Worm (Caenorhabditis elegans) whole organism, L2 larva: ENCODE data around the gene R02E12.5.

Experiments used
- C34F6.9 ChIP-seq: fragments of 150-350 bp; optimal IDR thresholded peaks from 2 replicates; lab custom pipeline; 2014; ENCODE audit warnings: missing biosample characterization, missing genetic modification characterization
- F13H6.1 ChIP-seq: sonication (generic microtip); optimal IDR thresholded peaks from 2 replicates; lab custom pipeline; 2016; ENCODE audit warnings: missing genetic modification characterization, missing compliant biosample characterization
- R02D3.7 ChIP-seq: fragments of 150-350 bp; optimal IDR thresholded peaks from 2 replicates; lab custom pipeline; 2014; ENCODE audit warnings: missing biosample characterization, missing genetic modification characterization
- ZK546.5 ChIP-seq: sonication (generic microtip); optimal IDR thresholded peaks from 2 replicates; lab custom pipeline; 2017; ENCODE audit warnings: missing biosample characterization, missing genetic modification characterization
- alr-1 ChIP-seq: fragments of 150-350 bp; optimal IDR thresholded peaks from 2 replicates; lab custom pipeline; 2014; ENCODE audit warnings: missing biosample characterization, missing genetic modification characterization
- aly-2 ChIP-seq: fragments of 150-350 bp; optimal IDR thresholded peaks from 2 replicates; lab custom pipeline; 2014; ENCODE audit warnings: missing biosample characterization, missing genetic modification characterization
- ama-1 ChIP-seq: fragments of 150-350 bp; optimal IDR thresholded peaks from 2 replicates; lab custom pipeline; 2018; ENCODE audit warnings: inconsistent platforms
- blmp-1 ChIP-seq: sonication (generic microtip); optimal IDR thresholded peaks from 2 replicates; lab custom pipeline; 2017; ENCODE audit warnings: missing genetic modification characterization, mild to moderate bottlenecking, missing compliant biosample characterization, antibody characterized with exemption, moderate library complexity; ENCODE audit not compliant: insufficient read depth
- ceh-82 ChIP-seq: fragments of 150-350 bp; optimal IDR thresholded peaks from 2 replicates; lab custom pipeline; 2014; ENCODE audit warnings: missing biosample characterization, missing genetic modification characterization
- crh-2 ChIP-seq: sonication (generic microtip); optimal IDR thresholded peaks from 2 replicates; lab custom pipeline; 2017; ENCODE audit warnings: missing biosample characterization, missing genetic modification characterization
- dmd-4 ChIP-seq: sonication (generic microtip); optimal IDR thresholded peaks from 2 replicates; lab custom pipeline; 2017; ENCODE audit warnings: missing biosample characterization, missing genetic modification characterization
- egl-27 ChIP-seq: sonication (generic microtip); optimal IDR thresholded peaks from 3 replicates; lab custom pipeline; 2017; ENCODE audit warnings: missing biosample characterization, missing genetic modification reagents, missing genetic modification characterization
- elt-1 ChIP-seq: fragments of 150-350 bp; optimal IDR thresholded peaks from 2 replicates; lab custom pipeline; 2014; ENCODE audit warnings: missing biosample characterization, missing genetic modification characterization
- fos-1 ChIP-seq: fragments of 150-350 bp; optimal IDR thresholded peaks from 2 replicates; lab custom pipeline; 2014; ENCODE audit warnings: missing biosample characterization, missing genetic modification characterization
- gmeb-1 ChIP-seq: fragments of 150-350 bp; optimal IDR thresholded peaks from 2 replicates; lab custom pipeline; 2014; ENCODE audit warnings: missing biosample characterization, missing genetic modification characterization
- lin-11 ChIP-seq: fragments of 150-350 bp; sonication (generic microtip); optimal IDR thresholded peaks from 2 replicates; lab custom pipeline; 2014; ENCODE audit warnings: missing biosample characterization, missing genetic modification characterization, inconsistent platforms, mixed read lengths
- lin-13 ChIP-seq: fragments of 150-350 bp; optimal IDR thresholded peaks from 2 replicates; lab custom pipeline; 2014; ENCODE audit warnings: missing biosample characterization, missing genetic modification reagents, missing genetic modification characterization
- lsy-2 ChIP-seq, 2 experiments: fragments of 150-350 bp in 1 of 2; sonication (generic microtip) in 1 of 2; optimal IDR thresholded peaks; 2 replicates each; lab custom pipeline; 2014 to 2017; ENCODE audit warnings: missing biosample characterization in 2 of 2, missing genetic modification characterization in 2 of 2
- mab-5 ChIP-seq: fragments of 150-350 bp; optimal IDR thresholded peaks from 2 replicates; lab custom pipeline; 2014; ENCODE audit warnings: missing biosample characterization, missing genetic modification characterization
- mbf-1 ChIP-seq: sonication (generic microtip); optimal IDR thresholded peaks from 2 replicates; lab custom pipeline; 2017; ENCODE audit warnings: missing biosample characterization, missing genetic modification characterization
- mdl-1 ChIP-seq, 2 experiments: fragments of 150-350 bp in 1 of 2; sonication (generic microtip) in 1 of 2; optimal IDR thresholded peaks; 2 replicates each; lab custom pipeline; 2017; ENCODE audit warnings: missing biosample characterization in 2 of 2, missing genetic modification characterization in 2 of 2
- nhr-10 ChIP-seq: sonication (generic microtip); optimal IDR thresholded peaks from 2 replicates; lab custom pipeline; 2017; ENCODE audit warnings: missing biosample characterization, missing genetic modification characterization
- nhr-11 ChIP-seq: fragments of 150-350 bp; optimal IDR thresholded peaks from 2 replicates; lab custom pipeline; 2014; ENCODE audit warnings: missing biosample characterization, missing genetic modification characterization
- nhr-12 ChIP-seq: fragments of 150-350 bp; optimal IDR thresholded peaks from 2 replicates; lab custom pipeline; 2014; ENCODE audit warnings: missing biosample characterization, missing genetic modification characterization
- nhr-129 ChIP-seq: fragments of 150-350 bp; optimal IDR thresholded peaks from 2 replicates; lab custom pipeline; 2014; ENCODE audit warnings: missing biosample characterization, missing genetic modification characterization
- nhr-21 ChIP-seq: fragments of 150-350 bp; optimal IDR thresholded peaks from 2 replicates; lab custom pipeline; 2014; ENCODE audit warnings: missing biosample characterization, missing genetic modification characterization
- nhr-23 ChIP-seq: fragments of 150-350 bp; optimal IDR thresholded peaks from 2 replicates; lab custom pipeline; 2014; ENCODE audit warnings: missing biosample characterization, missing genetic modification reagents, missing genetic modification characterization
- nhr-237 ChIP-seq: fragments of 150-350 bp; optimal IDR thresholded peaks from 2 replicates; lab custom pipeline; 2014; ENCODE audit warnings: missing biosample characterization, missing genetic modification characterization
- nhr-25 ChIP-seq: fragments of 150-350 bp; sonication (generic microtip); optimal IDR thresholded peaks from 3 replicates; lab custom pipeline; 2014; ENCODE audit warnings: missing biosample characterization, missing genetic modification characterization
- peb-1 ChIP-seq: fragments of 150-350 bp; optimal IDR thresholded peaks from 2 replicates; lab custom pipeline; 2014; ENCODE audit warnings: missing biosample characterization, missing genetic modification characterization
- sem-4 ChIP-seq: fragments of 150-350 bp; optimal IDR thresholded peaks from 2 replicates; lab custom pipeline; 2014; ENCODE audit warnings: missing biosample characterization, missing genetic modification reagents, missing genetic modification characterization
- sma-3 ChIP-seq: sonication (generic microtip); optimal IDR thresholded peaks from 2 replicates; lab custom pipeline; 2016; ENCODE audit warnings: missing genetic modification reagents, missing genetic modification characterization, missing compliant biosample characterization
- sma-9 ChIP-seq, 2 experiments: fragments of 150-350 bp in 1 of 2; sonication (generic microtip) in 1 of 2; optimal IDR thresholded peaks; 2 replicates each; lab custom pipeline; 2014 to 2016; ENCODE audit warnings: missing genetic modification characterization in 2 of 2, mild to moderate bottlenecking in 1 of 2, missing biosample characterization in 1 of 2, missing compliant biosample characterization in 1 of 2, missing genetic modification reagents in 1 of 2, moderate library complexity in 1 of 2
- snpc-4 ChIP-seq: fragments of 150-350 bp; optimal IDR thresholded peaks from 2 replicates; lab custom pipeline; 2014; ENCODE audit warnings: missing biosample characterization, missing genetic modification characterization
- unc-39 ChIP-seq: fragments of 150-350 bp; optimal IDR thresholded peaks from 2 replicates; lab custom pipeline; 2014; ENCODE audit warnings: missing biosample characterization, missing genetic modification characterization
- unc-55 ChIP-seq: fragments of 150-350 bp; sonication (generic microtip); optimal IDR thresholded peaks from 3 replicates; lab custom pipeline; 2014; ENCODE audit warnings: missing biosample characterization, missing genetic modification reagents, missing genetic modification characterization
- unc-62 ChIP-seq: fragments of 150-350 bp; optimal IDR thresholded peaks from 2 replicates; lab custom pipeline; 2014; ENCODE audit warnings: missing biosample characterization, missing genetic modification reagents, missing genetic modification characterization
- zag-1 ChIP-seq: fragments of 150-350 bp; optimal IDR thresholded peaks from 2 replicates; lab custom pipeline; 2014; ENCODE audit warnings: missing biosample characterization, missing genetic modification characterization
- ztf-1 ChIP-seq: fragments of 200-800 bp; sonication (Bioruptor generic); conservative IDR thresholded peaks from 2 replicates; pipeline ENCODE4 v1.3.6; 2022; ENCODE audit warnings: missing genetic modification characterization, missing compliant biosample characterization
- ztf-11 ChIP-seq: sonication (generic microtip); optimal IDR thresholded peaks from 2 replicates; lab custom pipeline; 2017; ENCODE audit warnings: missing biosample characterization, missing genetic modification characterization
- ztf-4 ChIP-seq: fragments of 150-350 bp; optimal IDR thresholded peaks from 2 replicates; lab custom pipeline; 2014; ENCODE audit warnings: missing biosample characterization, missing genetic modification characterization

R02E12.5 gene

DNA sequence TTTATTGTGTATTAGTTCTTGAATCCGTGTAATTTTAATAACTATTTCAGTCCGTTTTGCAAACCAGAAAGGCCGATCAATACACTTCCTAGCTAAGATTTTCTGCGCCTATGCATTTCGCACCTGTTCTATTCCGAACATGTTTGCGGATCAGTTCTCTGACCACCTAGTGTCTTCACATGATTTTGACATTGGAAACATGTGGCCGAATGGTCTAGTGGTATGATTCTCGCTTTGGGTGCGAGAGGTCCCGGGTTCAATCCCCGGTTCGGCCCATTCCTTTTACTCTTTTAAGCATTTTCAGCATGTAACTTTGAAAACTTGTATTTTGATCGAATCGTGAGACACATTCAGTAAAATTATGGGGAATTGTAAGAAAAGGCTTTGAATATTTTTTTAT, 27.8 kb upstream of the R02E12.5 start:
- TF ChIP-seq crh-2 (tag; lab: Kevin White, UChicago) (peak; percentile 25), sma-9 (GFP tag; optimal IDR thresholded peaks at IDR 0.05; lab: Kevin White, UChicago) (peak; percentile 18), sma-9 (tag; optimal IDR thresholded peaks at IDR 0.05; lab: Kevin White, UChicago) (no peak), nhr-129 (peak; percentile 49), unc-55 (GFP tag; lab: Kevin White, UChicago) (no peak), ztf-1 (GFP tag; lab: Robert Waterston, UW) (no peak)
- TF ChIP-seq, all 48 proteins: peak for 3

DNA sequence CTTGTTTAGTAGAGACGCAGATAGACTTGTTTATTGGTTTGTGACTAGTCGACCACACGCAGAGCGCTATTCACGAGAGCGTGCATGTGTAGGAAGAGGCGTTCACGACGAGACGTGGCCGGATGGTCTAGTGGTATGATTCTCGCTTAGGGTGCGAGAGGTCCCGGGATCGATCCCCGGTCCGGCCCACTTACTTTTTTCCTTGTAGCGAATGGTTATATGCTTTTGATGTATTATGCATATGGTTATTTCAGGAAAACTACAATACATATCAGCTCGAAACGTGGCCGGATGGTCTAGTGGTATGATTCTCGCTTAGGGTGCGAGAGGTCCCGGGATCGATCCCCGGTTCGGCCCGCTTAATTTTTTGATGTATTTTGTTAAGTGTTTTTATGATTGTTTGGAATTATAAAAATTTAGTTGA, 27.1 kb upstream of the R02E12.5 start:
- TF ChIP-seq peb-1 (no peak), sem-4 (tag; lab: Kevin White, UChicago) (no peak), mdl-1 (tag; optimal IDR thresholded peaks at IDR 0.05; lab: Kevin White, UChicago) (peak in 1 of 2 experiments; percentile 44), unc-39 (no peak), nhr-23 (tag; lab: Kevin White, UChicago) (no peak), mbf-1 (tag; lab: Kevin White, UChicago) (no peak), lsy-2 (tag; optimal IDR thresholded peaks at IDR 0.05; lab: Kevin White, UChicago) (peak in 1 of 2 experiments; percentile 69), dmd-4 (tag; lab: Kevin White, UChicago) (no peak), sma-9 (GFP tag; optimal IDR thresholded peaks at IDR 0.05; lab: Kevin White, UChicago) (peak; percentile 72), sma-9 (tag; optimal IDR thresholded peaks at IDR 0.05; lab: Kevin White, UChicago) (no peak), R02D3.7 (tag; lab: Kevin White, UChicago) (no peak), nhr-129 (peak; percentile 89), zag-1 (tag; lab: Kevin White, UChicago) (peak; percentile 37), ceh-82 (tag; lab: Kevin White, UChicago) (no peak), nhr-237 (no peak), C34F6.9 (tag; lab: Kevin White, UChicago) (peak; percentile 47), nhr-21 (peak; percentile 48), F13H6.1 (tag; lab: Kevin White, UChicago) (peak; percentile 68), ztf-1 (GFP tag; lab: Robert Waterston, UW) (no peak), nhr-12 (no peak), unc-55 (GFP tag; lab: Kevin White, UChicago) (peak; percentile 59), ZK546.5 (tag; lab: Kevin White, UChicago) (no peak), unc-62 (no peak), alr-1 (no peak), ama-1 (no peak), elt-1 (tag; lab: Kevin White, UChicago) (no peak), fos-1 (tag; lab: Kevin White, UChicago) (peak; percentile 70), nhr-25 (no peak), crh-2 (tag; lab: Kevin White, UChicago) (peak; percentile 84), sma-3 (peak; percentile 76), lin-11 (tag; lab: Kevin White, UChicago) (peak; percentile 68), lin-13 (GFP tag; lab: Kevin White, UChicago) (peak; percentile 67), mab-5 (tag; lab: Kevin White, UChicago) (peak; percentile 67), gmeb-1 (tag; lab: Kevin White, UChicago) (peak; percentile 67), egl-27 (peak; percentile 59), nhr-11 (tag; lab: Kevin White, UChicago) (no peak), aly-2 (tag; lab: Kevin White, UChicago) (no peak), ztf-4 (tag; lab: Kevin White, UChicago) (no peak)

DNA sequence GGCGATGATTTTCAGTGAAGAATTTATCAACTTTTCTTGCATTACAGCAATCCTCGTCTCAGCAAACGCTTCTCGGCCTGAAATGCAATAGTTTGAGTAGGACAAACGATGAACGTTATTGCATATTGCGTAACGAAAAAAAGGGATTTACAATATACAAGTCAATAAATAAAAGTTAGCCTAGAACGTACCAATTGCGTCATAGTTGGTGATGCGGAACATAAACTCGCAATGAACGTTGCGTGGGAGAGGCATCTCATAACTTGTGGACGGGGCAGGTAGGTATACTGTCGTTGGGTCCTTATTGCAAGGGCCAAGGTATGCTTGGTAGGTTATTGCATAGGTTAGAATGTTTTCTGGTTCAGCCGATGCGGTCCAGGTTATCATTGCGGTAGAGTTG, 26.4 kb upstream of the R02E12.5 start:
- TF ChIP-seq unc-62, result no peak
- TF ChIP-seq nhr-10 (tag; lab: Kevin White, UChicago), result no peak
- TF ChIP-seq lsy-2 (tag; optimal IDR thresholded peaks at IDR 0.05; lab: Kevin White, UChicago), result no peak
- no peak for TF ChIP-seq zag-1 (tag; lab: Kevin White, UChicago)
- no peak for TF ChIP-seq egl-27
- TF ChIP-seq lin-11 (tag; lab: Kevin White, UChicago), result no peak
- no peak for TF ChIP-seq mbf-1 (tag; lab: Kevin White, UChicago)
- TF ChIP-seq nhr-237, result no peak
- TF ChIP-seq blmp-1 (tag; lab: Kevin White, UChicago), result no peak
- TF ChIP-seq aly-2 (tag; lab: Kevin White, UChicago), result no peak
- TF ChIP-seq ztf-11 (tag; lab: Kevin White, UChicago), result no peak
- TF ChIP-seq ceh-82 (tag; lab: Kevin White, UChicago), result no peak
- TF ChIP-seq ama-1, result no peak
- no peak for TF ChIP-seq snpc-4 (tag; lab: Kevin White, UChicago)
- TF ChIP-seq F13H6.1 (tag; lab: Kevin White, UChicago), result no peak
- TF ChIP-seq dmd-4 (tag; lab: Kevin White, UChicago), result no peak
- no peak for TF ChIP-seq crh-2 (tag; lab: Kevin White, UChicago)
- no peak for TF ChIP-seq mdl-1 (tag; optimal IDR thresholded peaks at IDR 0.05; lab: Kevin White, UChicago)
- no peak for TF ChIP-seq nhr-11 (tag; lab: Kevin White, UChicago)
- TF ChIP-seq ztf-1 (GFP tag; lab: Robert Waterston, UW), result no peak
